Fruit fly (Drosophila melanogaster): Measurements from ENCODE around the gene Pyroxd1.

Pyroxd1 gene

DNA sequence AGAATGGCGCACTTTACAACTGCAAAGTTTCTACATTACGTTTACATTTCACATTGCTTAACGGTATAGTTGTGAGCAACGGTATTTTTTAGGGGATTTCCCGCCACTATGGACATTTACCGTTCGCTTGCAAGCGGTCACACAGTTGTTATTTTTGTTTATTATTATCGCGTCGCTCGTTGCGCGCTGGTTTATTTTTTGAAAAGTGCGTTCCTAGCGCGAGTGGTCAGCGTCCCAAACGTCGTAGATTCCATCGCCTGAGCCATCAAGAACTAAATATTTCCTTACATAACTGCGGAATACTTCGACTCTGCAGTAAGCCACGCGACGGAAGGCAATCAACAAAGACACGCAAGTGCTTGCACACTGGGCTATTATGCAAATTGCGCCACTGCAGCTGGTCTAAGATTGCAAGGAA is 25.0 kb upstream of the Pyroxd1 start, which contains the start of gene bwa (continued):
- TF ChIP-seq CG15514 (GFP tag; optimal IDR thresholded peaks at IDR 0.05) (peak; percentile 64), Camta (GFP tag; optimal IDR thresholded peaks at IDR 0.05) (no peak), stwl (tag; optimal IDR thresholded peaks at IDR 0.05) (peak; percentile 39), luna (GFP tag; optimal IDR thresholded peaks at IDR 0.05) (no peak), CG8924 (tag; optimal IDR thresholded peaks at IDR 0.05) (peak; percentile 32), CG32532 (GFP tag; IDR thresholded peaks at IDR 0.05) (no peak), CG1603 (tag; optimal IDR thresholded peaks at IDR 0.05) (peak; percentile 60), NfI (GFP tag; optimal IDR thresholded peaks at IDR 0.05) (no peak), Sox102F (GFP tag; optimal IDR thresholded peaks at IDR 0.05) (no peak), Fer1 (GFP tag; optimal IDR thresholded peaks at IDR 0.05) (peak; percentile 4), yki (optimal IDR thresholded peaks at IDR 0.05) (no peak), CG13287 (GFP tag; IDR thresholded peaks at IDR 0.05; ENCODE audit: partially characterized antibody) (peak; percentile 4; the same call in 1 of the 2 replicates), Abd-B (GFP tag; optimal IDR thresholded peaks at IDR 0.05) (peak; percentile 12), CG14014 (GFP tag; IDR thresholded peaks at IDR 0.05) (no peak), CG14710 (tag; optimal IDR thresholded peaks at IDR 0.05) (peak; percentile 28), CG17328 (GFP tag; IDR thresholded peaks at IDR 0.05) (peak; percentile 24; the same call in 1 of the 2 replicates), CG13624 (GFP tag; optimal IDR thresholded peaks at IDR 0.05) (peak; percentile 35), al (GFP tag; IDR thresholded peaks at IDR 0.05) (no peak), CG17186 (GFP tag; optimal IDR thresholded peaks at IDR 0.05) (peak; percentile 43), Dref (GFP tag; IDR thresholded peaks at IDR 0.05) (peak; percentile 54), gro (GFP tag; optimal IDR thresholded peaks at IDR 0.05) (peak; percentile 41), nmo (GFP tag; optimal IDR thresholded peaks at IDR 0.05) (peak; percentile 25), dpn (GFP tag; optimal IDR thresholded peaks at IDR 0.05) (peak in 1 of 2 experiments; percentile 21), CG3847 (GFP tag; IDR thresholded peaks at IDR 0.05) (0 out of 2 replicates have a peak, but pooled peaks have one; percentile 27), sens (GFP tag) (peak; percentile 59), gfzf (GFP tag; optimal IDR thresholded peaks at IDR 0.05) (peak; percentile 96), CG34422 (GFP tag; IDR thresholded peaks at IDR 0.05) (peak; percentile 53; the same call in 1 of the 3 replicates), Jarid2 (GFP tag; optimal IDR thresholded peaks at IDR 0.05) (peak; percentile 78), ci (GFP tag; IDR thresholded peaks at IDR 0.05) (0 out of 3 replicates have a peak, but pooled peaks have one; percentile 16), slou (GFP tag; optimal IDR thresholded peaks at IDR 0.05) (no peak), nerfin-2 (GFP tag; IDR thresholded peaks at IDR 0.05; ENCODE audit: partially characterized antibody) (no peak; the same call in 1 of the 2 replicates), CG4328 (GFP tag; optimal IDR thresholded peaks at IDR 0.05) (no peak), Ets65A (GFP tag) (peak; percentile 49), chinmo (GFP tag; IDR thresholded peaks at IDR 0.05; ENCODE audit: partially characterized antibody) (0 out of 4 replicates have a peak, but pooled peaks have one; percentile 45), CHES-1-like (GFP tag; optimal IDR thresholded peaks at IDR 0.05) (peak; percentile 6), ab (GFP tag; optimal IDR thresholded peaks at IDR 0.05) (no peak), Med (GFP tag) (peak; percentile 73), zen (tag; optimal IDR thresholded peaks at IDR 0.05) (peak; percentile 35), CG3281 (GFP tag; optimal IDR thresholded peaks at IDR 0.05) (peak; percentile 10), pzg (GFP tag; optimal IDR thresholded peaks at IDR 0.05) (peak; percentile 87)

DNA sequence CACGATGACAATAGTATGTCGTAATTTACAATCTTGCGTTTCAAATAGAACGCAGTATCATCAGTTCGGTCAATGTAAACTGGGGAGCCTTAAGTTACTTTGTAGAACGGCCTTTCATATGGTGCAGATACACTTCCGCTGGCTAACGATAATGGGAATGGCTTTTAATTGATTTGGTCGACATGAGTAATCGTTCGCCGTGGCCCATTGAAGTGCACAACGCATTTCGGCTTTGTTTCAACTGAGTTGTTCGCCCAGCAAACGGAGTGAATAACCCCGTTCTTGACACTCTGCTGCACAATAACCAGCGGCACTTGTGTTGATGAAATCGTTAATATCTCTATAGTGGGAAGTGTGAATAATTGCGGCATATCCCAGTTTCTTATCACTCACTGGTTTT is 23.3 kb upstream of the Pyroxd1 start:
- no peak for TF ChIP-seq CG2202 (tag; optimal IDR thresholded peaks at IDR 0.05)
- TF ChIP-seq exex (tag; optimal IDR thresholded peaks at IDR 0.05), result peak; percentile 9
- TF ChIP-seq cwo (GFP tag; optimal IDR thresholded peaks at IDR 0.05), result no peak
- no peak for TF ChIP-seq jing (GFP tag; optimal IDR thresholded peaks at IDR 0.05)
- peak; percentile 39 for TF ChIP-seq D19A (tag; optimal IDR thresholded peaks at IDR 0.05)
- peak in 1 of 2 experiments; percentile 47 for TF ChIP-seq Pdp1 (GFP tag; optimal IDR thresholded peaks at IDR 0.05)
- TF ChIP-seq bsh (GFP tag; optimal IDR thresholded peaks at IDR 0.05), result no peak
- peak in 1 of 2 experiments; percentile 64 for TF ChIP-seq Hr78 (GFP tag; optimal IDR thresholded peaks at IDR 0.05)
- peak; percentile 19 for TF ChIP-seq CG34376 (GFP tag; optimal IDR thresholded peaks at IDR 0.05)
- no peak for TF ChIP-seq Doc2 (GFP tag; IDR thresholded peaks at IDR 0.05)
